Fruit fly (Drosophila melanogaster): Measurements from ENCODE around the gene mts.

mts gene

DNA sequence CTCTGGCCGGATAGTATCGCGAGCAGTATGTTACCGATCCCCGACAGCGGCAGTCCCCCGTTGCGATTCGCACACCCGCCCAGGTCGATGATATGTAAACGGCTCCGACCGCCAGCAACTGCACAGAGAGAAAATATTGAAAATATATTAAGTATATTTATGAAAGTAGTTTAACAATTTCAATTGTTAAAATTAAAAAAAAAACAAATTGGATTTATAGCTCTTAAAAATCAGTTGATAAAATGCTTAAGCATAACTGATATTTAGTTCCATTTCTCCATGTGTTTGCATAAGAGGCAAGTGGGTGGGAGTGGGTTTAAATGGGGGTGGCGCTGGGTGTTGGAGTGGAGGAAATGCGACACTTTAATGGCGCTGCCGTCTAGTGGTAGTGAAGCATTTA is 22.0 kb downstream of the mts start:
- TF ChIP-seq Ets96B (tag; optimal IDR thresholded peaks at IDR 0.05), result no peak
- TF ChIP-seq pdm3 (GFP tag; optimal IDR thresholded peaks at IDR 0.05), result no peak
- no peak for TF ChIP-seq ss (GFP tag; optimal IDR thresholded peaks at IDR 0.05)
- TF ChIP-seq topi (GFP tag; optimal IDR thresholded peaks at IDR 0.05), result no peak
- peak; percentile 35; the same call in 1 of the 3 replicates for TF ChIP-seq CG8119 (GFP tag; IDR thresholded peaks at IDR 0.05)
- peak; percentile 33 for TF ChIP-seq CG32006 (GFP tag; optimal IDR thresholded peaks at IDR 0.05)
- TF ChIP-seq CG11762 (GFP tag; optimal IDR thresholded peaks at IDR 0.05; ENCODE audit: insufficient read depth), result no peak
- no peak for TF ChIP-seq OdsH (GFP tag; optimal IDR thresholded peaks at IDR 0.05)
- no peak for TF ChIP-seq Met (GFP tag; optimal IDR thresholded peaks at IDR 0.05)
- peak; percentile 37; the same call in 1 of the 3 replicates for TF ChIP-seq CG6163 (GFP tag; IDR thresholded peaks at IDR 0.05)
- no peak for TF ChIP-seq net (GFP tag; optimal IDR thresholded peaks at IDR 0.05)
- TF ChIP-seq achi (GFP tag; optimal IDR thresholded peaks at IDR 0.05), result peak; percentile 12
- no peak for TF ChIP-seq CG11902 (GFP tag; optimal IDR thresholded peaks at IDR 0.05)
- peak; percentile 58 for TF ChIP-seq Eip78C (GFP tag)
- peak; percentile 10 for TF ChIP-seq CG10631 (GFP tag; optimal IDR thresholded peaks at IDR 0.05)
- no peak for TF ChIP-seq CG3919 (GFP tag; optimal IDR thresholded peaks at IDR 0.05)
- no peak for TF ChIP-seq cyc (GFP tag; optimal IDR thresholded peaks at IDR 0.05)
- no peak for TF ChIP-seq Sox102F (GFP tag; optimal IDR thresholded peaks at IDR 0.05)
- TF ChIP-seq CG6854 (GFP tag; optimal IDR thresholded peaks at IDR 0.05), result no peak
- no peak for TF ChIP-seq Eip93F (GFP tag; optimal IDR thresholded peaks at IDR 0.05)
- TF ChIP-seq CG31627 (GFP tag; optimal IDR thresholded peaks at IDR 0.05), result no peak
- no peak for TF ChIP-seq Lpt (GFP tag; optimal IDR thresholded peaks at IDR 0.05)
- no peak for TF ChIP-seq Sox15 (GFP tag; optimal IDR thresholded peaks at IDR 0.05)

DNA sequence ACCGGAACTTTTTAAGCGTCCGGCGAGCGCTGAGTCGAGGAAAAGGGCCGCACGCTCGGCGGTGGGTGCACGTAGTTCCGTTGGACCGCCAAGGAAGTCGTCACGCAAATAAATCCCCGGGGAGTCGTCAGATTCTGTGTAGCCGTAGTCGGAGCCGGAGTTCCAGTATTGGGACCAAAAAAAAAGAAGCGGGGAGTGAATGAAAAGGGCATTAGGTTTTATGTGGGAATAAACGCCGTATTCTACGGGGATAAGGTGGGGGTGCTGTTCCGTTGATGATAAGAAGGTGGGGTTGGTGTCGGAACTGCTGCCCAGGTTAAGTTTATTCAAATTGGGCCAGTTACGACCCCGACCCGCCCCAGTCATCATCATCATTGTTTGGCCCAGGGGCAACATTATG is 23.0 kb downstream of the mts start:
- TF ChIP-seq CG11294 (GFP tag; IDR thresholded peaks at IDR 0.05) (no peak), OdsH (GFP tag; optimal IDR thresholded peaks at IDR 0.05) (no peak), Lpt (GFP tag; optimal IDR thresholded peaks at IDR 0.05) (no peak), acj6 (GFP tag; optimal IDR thresholded peaks at IDR 0.05) (no peak), Eip93F (GFP tag; optimal IDR thresholded peaks at IDR 0.05) (no peak), svp (GFP tag) (no peak), Hr38 (GFP tag; optimal IDR thresholded peaks at IDR 0.05) (no peak), pdm3 (GFP tag; optimal IDR thresholded peaks at IDR 0.05) (no peak), net (GFP tag; optimal IDR thresholded peaks at IDR 0.05) (no peak), topi (GFP tag; optimal IDR thresholded peaks at IDR 0.05) (no peak), CG16779 (tag; optimal IDR thresholded peaks at IDR 0.05) (no peak), CG11762 (GFP tag; optimal IDR thresholded peaks at IDR 0.05; ENCODE audit: insufficient read depth) (no peak)

DNA sequence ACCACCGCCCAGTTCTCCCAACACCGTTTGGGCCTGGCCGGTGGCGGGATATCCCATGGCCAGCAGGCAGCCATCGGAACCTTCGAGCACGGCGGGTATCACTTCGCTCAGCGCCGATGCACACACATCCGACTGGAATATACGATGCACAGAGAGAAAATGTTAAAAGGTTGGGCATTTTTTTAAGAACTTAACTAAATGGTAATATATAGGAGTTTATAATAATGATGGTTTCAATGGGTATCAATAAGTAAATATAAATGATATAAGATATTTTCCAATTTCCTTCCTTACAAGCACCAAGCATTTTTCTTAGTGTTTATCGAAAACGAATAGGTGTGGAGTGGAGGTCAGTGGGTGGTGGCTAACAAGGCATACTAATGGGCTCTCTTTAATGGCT is 24.2 kb downstream of the mts start:
- peak; percentile 38 for TF ChIP-seq svp (GFP tag)
- TF ChIP-seq CG8632 (GFP tag; optimal IDR thresholded peaks at IDR 0.05), result no peak
- TF ChIP-seq CG32006 (GFP tag; optimal IDR thresholded peaks at IDR 0.05), result peak; percentile 19
- TF ChIP-seq Hr38 (GFP tag; optimal IDR thresholded peaks at IDR 0.05), result no peak
- no peak for TF ChIP-seq CG8319 (GFP tag; optimal IDR thresholded peaks at IDR 0.05)
- no peak for TF ChIP-seq dac (GFP tag; optimal IDR thresholded peaks at IDR 0.05)
- TF ChIP-seq CG8119 (GFP tag; IDR thresholded peaks at IDR 0.05), result 0 out of 3 replicates have a peak, but pooled peaks have one; percentile 28
- TF ChIP-seq Met (GFP tag; optimal IDR thresholded peaks at IDR 0.05), result no peak
- TF ChIP-seq Ets96B (tag; optimal IDR thresholded peaks at IDR 0.05), result peak; percentile 12
- TF ChIP-seq CG31627 (GFP tag; optimal IDR thresholded peaks at IDR 0.05), result no peak
- peak; percentile 5 for TF ChIP-seq Hr4 (GFP tag; optimal IDR thresholded peaks at IDR 0.05)
- no peak for TF ChIP-seq OdsH (GFP tag; optimal IDR thresholded peaks at IDR 0.05)
- peak; percentile 45 for TF ChIP-seq Eip78C (GFP tag)
- TF ChIP-seq CG6163 (GFP tag; IDR thresholded peaks at IDR 0.05), result 0 out of 3 replicates have a peak, but pooled peaks have one; percentile 31
- peak; percentile 1 for TF ChIP-seq CG10631 (GFP tag; optimal IDR thresholded peaks at IDR 0.05)
- TF ChIP-seq Blimp-1 (GFP tag; optimal IDR thresholded peaks at IDR 0.05), result no peak
- TF ChIP-seq CG6808 (GFP tag; optimal IDR thresholded peaks at IDR 0.05), result no peak
- TF ChIP-seq spab (GFP tag; optimal IDR thresholded peaks at IDR 0.05), result no peak
- TF ChIP-seq CG11294 (GFP tag; IDR thresholded peaks at IDR 0.05), result no peak
- no peak for TF ChIP-seq Eip93F (GFP tag; optimal IDR thresholded peaks at IDR 0.05)

DNA sequence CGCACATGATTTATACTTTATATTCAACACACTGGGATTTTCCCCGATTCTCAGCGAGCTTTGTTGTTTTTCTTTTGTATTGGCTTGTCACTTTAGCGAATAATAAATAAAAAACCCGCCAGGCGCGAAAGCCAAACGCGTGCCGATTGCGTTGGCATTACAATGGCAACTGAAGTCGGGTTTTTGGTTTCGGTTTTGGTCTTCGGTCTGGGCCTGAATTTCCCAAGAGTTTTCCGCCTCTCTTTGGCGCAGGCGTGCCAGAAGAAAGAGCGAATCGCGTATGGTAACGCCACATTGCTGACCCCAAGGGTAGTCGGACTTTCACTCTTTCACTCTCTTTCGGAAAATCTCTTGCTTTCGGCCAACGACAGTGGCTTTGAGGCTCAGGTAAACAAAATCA is 27.7 kb downstream of the mts start, which contains the start of gene CG14535:
CG14535 (minus strand) TSS at position 368 of the 400 bp plus-strand sequence.
- no peak for TF ChIP-seq svp (GFP tag)
- TF ChIP-seq Lpt (GFP tag; optimal IDR thresholded peaks at IDR 0.05), result no peak
- no peak for TF ChIP-seq fd59A (GFP tag; optimal IDR thresholded peaks at IDR 0.05)
- no peak for TF ChIP-seq Hr4 (GFP tag; optimal IDR thresholded peaks at IDR 0.05)
- no peak for TF ChIP-seq Ets21C (GFP tag; optimal IDR thresholded peaks at IDR 0.05)
- no peak for TF ChIP-seq pdm3 (GFP tag; optimal IDR thresholded peaks at IDR 0.05)
- TF ChIP-seq Sox15 (GFP tag; optimal IDR thresholded peaks at IDR 0.05), result no peak
- TF ChIP-seq eg (GFP tag; IDR thresholded peaks at IDR 0.05), result 0 out of 3 replicates have a peak, but pooled peaks have one; percentile 30
- TF ChIP-seq CG11294 (GFP tag; IDR thresholded peaks at IDR 0.05), result no peak
- TF ChIP-seq achi (GFP tag; optimal IDR thresholded peaks at IDR 0.05), result no peak
- no peak for TF ChIP-seq lz (GFP tag; optimal IDR thresholded peaks at IDR 0.05)
- TF ChIP-seq CG31627 (GFP tag; optimal IDR thresholded peaks at IDR 0.05), result no peak
- TF ChIP-seq CG10631 (GFP tag; optimal IDR thresholded peaks at IDR 0.05), result no peak
- no peak for TF ChIP-seq Smox (GFP tag; optimal IDR thresholded peaks at IDR 0.05)
- peak; percentile 39 for TF ChIP-seq CG6276 (GFP tag; optimal IDR thresholded peaks at IDR 0.05)
- no peak for TF ChIP-seq Met (GFP tag; optimal IDR thresholded peaks at IDR 0.05)
- TF ChIP-seq Sox14 (GFP tag; optimal IDR thresholded peaks at IDR 0.05), result no peak
- TF ChIP-seq CG15336 (GFP tag; IDR thresholded peaks at IDR 0.05), result peak; percentile 56; the same call in 1 of the 2 replicates
- TF ChIP-seq Ets96B (tag; optimal IDR thresholded peaks at IDR 0.05), result no peak
- TF ChIP-seq fd85E (GFP tag; optimal IDR thresholded peaks at IDR 0.05), result no peak
- no peak for TF ChIP-seq CG11902 (GFP tag; optimal IDR thresholded peaks at IDR 0.05)
